Worm (Caenorhabditis elegans) whole organism, late embryonic: Measurements from ENCODE around the gene F35B12.10.

Experiments used
- C38D4.7 ChIP-seq: fragments of 200-800 bp; sonication (Bioruptor generic); optimal IDR thresholded peaks from 2 replicates; lab custom pipeline; 2018; ENCODE audit warnings: mild to moderate bottlenecking, missing genetic modification characterization, moderate library complexity, missing compliant biosample characterization
- F13H6.1 ChIP-seq: sonication (generic microtip); optimal IDR thresholded peaks from 2 replicates; lab custom pipeline; 2016; ENCODE audit warnings: missing genetic modification characterization, missing compliant biosample characterization
- K02D7.2 ChIP-seq: sonication (generic microtip); optimal IDR thresholded peaks from 2 replicates; lab custom pipeline; 2017; ENCODE audit warnings: mild to moderate bottlenecking, missing genetic modification characterization, missing compliant biosample characterization
- T23F11.4 ChIP-seq: fragments of 200-800 bp; sonication (Bioruptor generic); optimal IDR thresholded peaks from 2 replicates; lab custom pipeline; 2018; ENCODE audit warnings: mild to moderate bottlenecking, missing genetic modification characterization, missing compliant biosample characterization
- Y22D7AL.16 ChIP-seq: sonication (generic microtip); optimal IDR thresholded peaks from 2 replicates; lab custom pipeline; 2016; ENCODE audit warnings: missing genetic modification characterization, missing compliant biosample characterization
- ama-1 ChIP-seq: fragments of 150-350 bp; optimal IDR thresholded peaks from 2 replicates; lab custom pipeline; 2014
- ceh-14 ChIP-seq: sonication (generic microtip); optimal IDR thresholded peaks from 2 replicates; lab custom pipeline; 2016; ENCODE audit warnings: missing genotype, missing genetic modification characterization, missing compliant biosample characterization
- ceh-19 ChIP-seq: fragments of 200-800 bp; sonication (Bioruptor generic); optimal IDR thresholded peaks from 2 replicates; lab custom pipeline; 2018; ENCODE audit warnings: mild to moderate bottlenecking, missing genetic modification characterization, missing compliant biosample characterization
- ceh-24 ChIP-seq: sonication (generic microtip); optimal IDR thresholded peaks from 2 replicates; lab custom pipeline; 2016; ENCODE audit warnings: mild to moderate bottlenecking, missing genetic modification characterization, missing compliant biosample characterization
- ceh-30 ChIP-seq: fragments of 150-350 bp; optimal IDR thresholded peaks from 2 replicates; lab custom pipeline; 2014; ENCODE audit warnings: missing biosample characterization, missing genetic modification characterization
- ceh-34 ChIP-seq: sonication (generic microtip); optimal IDR thresholded peaks from 2 replicates; lab custom pipeline; 2016; ENCODE audit warnings: mild to moderate bottlenecking, missing genetic modification characterization, missing compliant biosample characterization
- ceh-45 ChIP-seq: fragments of 200-800 bp; sonication (Bioruptor generic); IDR thresholded peaks from 2 replicates; pipeline ENCODE4 v1.3.6; 2022; ENCODE audit warnings: missing genetic modification reagents, missing genetic modification characterization, missing compliant biosample characterization
- ceh-6 ChIP-seq: fragments of 200-800 bp; sonication (Bioruptor generic); optimal IDR thresholded peaks from 2 replicates; lab custom pipeline; 2018; ENCODE audit warnings: mild to moderate bottlenecking, missing genetic modification characterization, missing compliant biosample characterization
- ceh-9 ChIP-seq: sonication (generic microtip); optimal IDR thresholded peaks from 2 replicates; lab custom pipeline; 2016; ENCODE audit warnings: mild to moderate bottlenecking, missing genetic modification characterization, inconsistent platforms, missing compliant biosample characterization
- che-1 ChIP-seq: sonication (generic microtip); optimal IDR thresholded peaks from 2 replicates; lab custom pipeline; 2016; ENCODE audit warnings: mild to moderate bottlenecking, missing genetic modification characterization, missing compliant biosample characterization
- dve-1 ChIP-seq: sonication (generic microtip); optimal IDR thresholded peaks from 2 replicates; lab custom pipeline; 2017; ENCODE audit warnings: antibody characterized with exemption, mild to moderate bottlenecking, missing genetic modification characterization, missing compliant biosample characterization
- elt-2 ChIP-seq: sonication (generic microtip); optimal IDR thresholded peaks from 2 replicates; lab custom pipeline; 2016; ENCODE audit warnings: missing genetic modification reagents, missing genetic modification characterization, missing compliant biosample characterization
- hlh-13 ChIP-seq: fragments of 200-800 bp; sonication (Bioruptor generic); optimal IDR thresholded peaks from 2 replicates; lab custom pipeline; 2018; ENCODE audit warnings: mild to moderate bottlenecking, missing genetic modification characterization, missing compliant biosample characterization
- hlh-15 ChIP-seq: sonication (generic microtip); optimal IDR thresholded peaks from 2 replicates; lab custom pipeline; 2016; ENCODE audit warnings: missing genetic modification characterization, missing compliant biosample characterization
- hlh-30 ChIP-seq: sonication (generic microtip); optimal IDR thresholded peaks from 2 replicates; lab custom pipeline; 2017; ENCODE audit warnings: antibody characterized with exemption, missing genetic modification characterization, missing compliant biosample characterization; ENCODE audit not compliant: insufficient read depth
- madf-2 ChIP-seq: sonication (generic microtip); optimal IDR thresholded peaks from 2 replicates; lab custom pipeline; 2017; ENCODE audit warnings: missing genetic modification characterization, missing compliant biosample characterization
- nfya-1 ChIP-seq: sonication (generic microtip); optimal IDR thresholded peaks from 2 replicates; lab custom pipeline; 2017; ENCODE audit warnings: missing genetic modification characterization, mild to moderate bottlenecking, missing compliant biosample characterization, antibody characterized with exemption, moderate library complexity
- nhr-232 ChIP-seq: sonication (generic microtip); optimal IDR thresholded peaks from 2 replicates; lab custom pipeline; 2016; ENCODE audit warnings: missing genetic modification characterization, missing compliant biosample characterization
- npax-4 ChIP-seq: sonication (generic microtip); optimal IDR thresholded peaks from 2 replicates; lab custom pipeline; 2016; ENCODE audit warnings: missing genetic modification characterization, missing compliant biosample characterization
- odd-2 ChIP-seq: sonication (generic microtip); optimal IDR thresholded peaks from 2 replicates; lab custom pipeline; 2017; ENCODE audit warnings: antibody characterized with exemption, mild to moderate bottlenecking, missing genetic modification characterization, missing compliant biosample characterization
- pag-3 ChIP-seq: sonication (generic microtip); optimal IDR thresholded peaks from 2 replicates; lab custom pipeline; 2016; ENCODE audit warnings: missing compliant biosample characterization, missing genetic modification characterization, borderline replicate concordance
- pat-9 ChIP-seq: fragments of 200-800 bp; sonication (Bioruptor generic); optimal IDR thresholded peaks from 2 replicates; lab custom pipeline; 2018; ENCODE audit warnings: mild to moderate bottlenecking, missing genetic modification characterization, moderate library complexity, missing compliant biosample characterization
- pax-1 ChIP-seq: fragments of 150-350 bp; optimal IDR thresholded peaks from 2 replicates; lab custom pipeline; 2014; ENCODE audit warnings: missing biosample characterization, missing genetic modification characterization
- pqm-1 ChIP-seq: sonication (generic microtip); optimal IDR thresholded peaks from 2 replicates; lab custom pipeline; 2016; ENCODE audit warnings: missing genetic modification characterization, missing compliant biosample characterization
- pros-1 ChIP-seq: fragments of 150-350 bp; optimal IDR thresholded peaks from 2 replicates; lab custom pipeline; 2014; ENCODE audit warnings: missing biosample characterization, missing genetic modification reagents, missing genetic modification characterization
- rnt-1 ChIP-seq: sonication (generic microtip); optimal IDR thresholded peaks from 2 replicates; lab custom pipeline; 2016; ENCODE audit warnings: missing genetic modification characterization, missing compliant biosample characterization
- sdc-2 ChIP-seq: sonication (generic microtip); optimal IDR thresholded peaks from 2 replicates; lab custom pipeline; 2016; ENCODE audit warnings: missing genotype, missing genetic modification characterization, missing compliant biosample characterization
- sox-2 ChIP-seq: fragments of 200-800 bp; sonication (Bioruptor generic); IDR thresholded peaks from 2 replicates; pipeline ENCODE4 v1.3.6; 2022; ENCODE audit warnings: missing genetic modification reagents, missing genetic modification characterization, missing compliant biosample characterization
- sox-4 ChIP-seq: sonication (generic microtip); optimal IDR thresholded peaks from 2 replicates; lab custom pipeline; 2017; ENCODE audit warnings: mild to moderate bottlenecking, missing genetic modification characterization, inconsistent platforms, missing compliant biosample characterization
- tbx-2 ChIP-seq: sonication (generic microtip); optimal IDR thresholded peaks from 2 replicates; lab custom pipeline; 2016; ENCODE audit warnings: missing genetic modification characterization, missing compliant biosample characterization
- ttx-3 ChIP-seq: sonication (generic microtip); optimal IDR thresholded peaks from 2 replicates; lab custom pipeline; 2016; ENCODE audit warnings: missing genetic modification reagents, missing genetic modification characterization, missing compliant biosample characterization
- unc-42 ChIP-seq: sonication (generic microtip); optimal IDR thresholded peaks from 2 replicates; lab custom pipeline; 2016; ENCODE audit warnings: missing genotype, missing genetic modification characterization, missing compliant biosample characterization
- ztf-16 ChIP-seq: sonication (generic microtip); optimal IDR thresholded peaks from 2 replicates; lab custom pipeline; 2017; ENCODE audit warnings: missing genetic modification characterization, missing compliant biosample characterization

Gene F35B12.10

ce11 chrV:11616813-11617212 lies 12.3 kb downstream of the F35B12.10 start:
- TF ChIP-seq pqm-1 (tag; lab: Kevin White, UChicago) = no peak
- no peak for TF ChIP-seq rnt-1 (tag; lab: Kevin White, UChicago)
- no peak for TF ChIP-seq ceh-9 (tag; lab: Kevin White, UChicago)
- TF ChIP-seq F13H6.1 (tag; lab: Kevin White, UChicago) = no peak
- no peak for TF ChIP-seq pax-1 (tag; lab: Kevin White, UChicago)
- TF ChIP-seq hlh-15 (tag; lab: Kevin White, UChicago) = no peak
- TF ChIP-seq elt-2 (tag; lab: Kevin White, UChicago) = no peak
- TF ChIP-seq ceh-24 (tag; lab: Kevin White, UChicago) = no peak

ce11 chrV:11615948-11616681 lies 13.0 kb downstream of the F35B12.10 start, which contains the start of gene nlp-24:
nlp-24 (plus strand) TSS chrV:11616376.
- TF ChIP-seq Y22D7AL.16 (tag; lab: Kevin White, UChicago) (no peak), sox-2 (GFP tag; lab: Robert Waterston, UW) (no peak), madf-2 (tag; lab: Kevin White, UChicago) (no peak), npax-4 (no peak), dve-1 (tag; lab: Kevin White, UChicago) (no peak), pax-1 (tag; lab: Kevin White, UChicago) (no peak), unc-42 (tag; lab: Kevin White, UChicago) (no peak), pag-3 (no peak), ceh-6 (GFP tag; lab: Kevin White, UChicago) (no peak), ceh-9 (tag; lab: Kevin White, UChicago) (no peak), odd-2 (tag; lab: Kevin White, UChicago) (no peak), C38D4.7 (GFP tag; lab: Kevin White, UChicago) (no peak), nhr-232 (no peak), sdc-2 (tag; lab: Kevin White, UChicago) (no peak), pat-9 (tag; lab: Kevin White, UChicago) (no peak), ceh-30 (tag; lab: Kevin White, UChicago) (no peak), hlh-15 (tag; lab: Kevin White, UChicago) (no peak), T23F11.4 (no peak), pros-1 (tag; lab: Kevin White, UChicago) (no peak), tbx-2 (tag; lab: Kevin White, UChicago) (no peak)
- TF ChIP-seq, all 69 proteins: peak for 0

- TF ChIP-seq ceh-45 = no peak
- TF ChIP-seq ztf-16 (tag; lab: Kevin White, UChicago) = no peak
- TF ChIP-seq dve-1 (tag; lab: Kevin White, UChicago) = no peak
- TF ChIP-seq elt-2 (tag; lab: Kevin White, UChicago) = peak; percentile 80
Measured at ce11 chrV:11614805-11615497, 14.1 kb downstream of the F35B12.10 start.

ce11 chrV:11613007-11613406 lies 16.1 kb downstream of the F35B12.10 start, which contains the start of gene tag-290:
tag-290 (plus strand) TSS chrV:11613307.
- no peak for TF ChIP-seq nfya-1
- no peak for TF ChIP-seq ceh-6 (GFP tag; lab: Kevin White, UChicago)
- no peak for TF ChIP-seq ceh-19 (GFP tag; lab: Kevin White, UChicago)
- no peak for TF ChIP-seq che-1 (tag; lab: Kevin White, UChicago)
- TF ChIP-seq pqm-1 (tag; lab: Kevin White, UChicago) = no peak
- TF ChIP-seq rnt-1 (tag; lab: Kevin White, UChicago) = no peak
- TF ChIP-seq ceh-34 (tag; lab: Kevin White, UChicago) = no peak
- TF ChIP-seq sox-2 (GFP tag; lab: Robert Waterston, UW) = no peak
- TF ChIP-seq ztf-16 (tag; lab: Kevin White, UChicago) = no peak
- no peak for TF ChIP-seq hlh-13 (GFP tag; lab: Kevin White, UChicago)
- TF ChIP-seq ceh-14 (tag; lab: Kevin White, UChicago) = no peak
- no peak for TF ChIP-seq ttx-3
- no peak for TF ChIP-seq ama-1
- TF ChIP-seq sox-4 (tag; lab: Kevin White, UChicago) = no peak
- no peak for TF ChIP-seq hlh-30 (tag; lab: Kevin White, UChicago)
- no peak for TF ChIP-seq K02D7.2 (tag; lab: Kevin White, UChicago)
